Fruit fly (Drosophila melanogaster) whole organism, embryonic: ENCODE data around the gene eas.
A peak's percentile ranks its signal among the peaks of the same experiment; 100 is the strongest.

ENCODE experiments used
- Atf6 ChIP-seq: fragments of 200-800 bp; sonication (Bioruptor generic); IDR thresholded peaks from 2 replicates; pipeline ENCODE4 v1.3.6; 2022; ENCODE audit warnings: missing biosample characterization, missing genetic modification characterization
- CG11696 ChIP-seq: fragments of 200-800 bp; sonication (Bioruptor generic); IDR thresholded peaks from 2 replicates; pipeline ENCODE4 v1.3.6; 2022; ENCODE audit warnings: missing biosample characterization, missing genetic modification characterization
- CG12071 ChIP-seq: fragments of 200-800 bp; sonication (Bioruptor generic); optimal IDR thresholded peaks from 3 replicates; lab custom pipeline; 2018; ENCODE audit warnings: missing biosample characterization, mild to moderate bottlenecking, missing genetic modification characterization
- CG12299 ChIP-seq: fragments of 200-800 bp; sonication (Bioruptor generic); optimal IDR thresholded peaks from 2 replicates; lab custom pipeline; 2018; ENCODE audit warnings: missing biosample characterization, mild to moderate bottlenecking, missing genetic modification characterization
- CG12391 ChIP-seq: fragments of 200-800 bp; sonication (Bioruptor generic); optimal IDR thresholded peaks from 3 replicates; lab custom pipeline; 2018; ENCODE audit warnings: missing biosample characterization, mild to moderate bottlenecking, missing genetic modification characterization, moderate library complexity
- CG13624 ChIP-seq: fragments of 200-800 bp; sonication (Bioruptor generic); optimal IDR thresholded peaks from 2 replicates; lab custom pipeline; 2016; ENCODE audit warnings: missing biosample characterization, missing genetic modification characterization
- CG14667 ChIP-seq: fragments of 200-800 bp; sonication (Bioruptor generic); IDR thresholded peaks from 2 replicates; pipeline ENCODE4 v1.3.6; 2022; ENCODE audit warnings: missing biosample characterization, missing genetic modification characterization
- CG1603 ChIP-seq: fragments of 200-800 bp; sonication (Bioruptor generic); optimal IDR thresholded peaks from 2 replicates; lab custom pipeline; 2019; ENCODE audit warnings: missing biosample characterization, mild to moderate bottlenecking, missing genetic modification characterization, moderate library complexity
- CG30403 ChIP-seq: fragments of 200-800 bp; sonication (Bioruptor generic); optimal IDR thresholded peaks from 3 replicates; lab custom pipeline; 2016; ENCODE audit warnings: missing biosample characterization, missing genetic modification characterization
- CG31388 ChIP-seq: fragments of 200-800 bp; sonication (Bioruptor generic); optimal IDR thresholded peaks from 2 replicates; lab custom pipeline; 2016; ENCODE audit warnings: missing biosample characterization, missing genetic modification characterization
- CG34422 ChIP-seq: fragments of 200-800 bp; sonication (Bioruptor generic); IDR thresholded peaks from 3 replicates; pipeline ENCODE4 v1.3.6; 2022; ENCODE audit warnings: missing biosample characterization, missing genetic modification characterization
- CG4404 ChIP-seq: fragments of 200-800 bp; sonication (Bioruptor generic); IDR thresholded peaks from 2 replicates; pipeline ENCODE4 v1.3.6; 2022; ENCODE audit warnings: missing biosample characterization, missing genetic modification characterization
- CG6272 ChIP-seq: fragments of 200-800 bp; sonication (Bioruptor generic); IDR thresholded peaks from 2 replicates; pipeline ENCODE4 v1.3.6; 2022; ENCODE audit warnings: missing biosample characterization, missing genetic modification characterization
- CG6654 ChIP-seq: fragments of 200-800 bp; sonication (Bioruptor generic); optimal IDR thresholded peaks from 2 replicates; lab custom pipeline; 2017; ENCODE audit warnings: missing biosample characterization, mild to moderate bottlenecking, missing genetic modification characterization
- CG9727 ChIP-seq: fragments of 200-800 bp; sonication (Bioruptor generic); optimal IDR thresholded peaks from 3 replicates; lab custom pipeline; 2017; ENCODE audit warnings: missing biosample characterization, mild to moderate bottlenecking, missing genetic modification characterization
- CG9817 ChIP-seq: fragments of 200-800 bp; sonication (Bioruptor generic); optimal IDR thresholded peaks from 2 replicates; lab custom pipeline; 2018; ENCODE audit warnings: missing biosample characterization, mild to moderate bottlenecking, missing genetic modification characterization, moderate library complexity
- CkIIα-i1 ChIP-seq: fragments of 200-800 bp; sonication (Bioruptor generic); IDR thresholded peaks from 2 replicates; pipeline ENCODE4 v1.3.6; 2022; ENCODE audit warnings: missing biosample characterization, missing genetic modification characterization
- Dad ChIP-seq: fragments of 200-800 bp; sonication (Bioruptor generic); optimal IDR thresholded peaks from 3 replicates; lab custom pipeline; 2016; ENCODE audit warnings: missing biosample characterization, missing genetic modification characterization
- HLH3B ChIP-seq: fragments of 200-800 bp; sonication (Bioruptor generic); IDR thresholded peaks from 2 replicates; pipeline ENCODE4 v1.3.6; 2022; ENCODE audit warnings: missing biosample characterization, missing genetic modification characterization
- HLH54F ChIP-seq: fragments of 200-800 bp; sonication (Bioruptor generic); optimal IDR thresholded peaks from 3 replicates; lab custom pipeline; 2016; ENCODE audit warnings: missing biosample characterization, missing genetic modification characterization
- Hr78 ChIP-seq, 2 experiments: fragments of 200-800 bp in 1 of 2; fragments of >200 bp in 1 of 2; sonication (Bioruptor generic) in 1 of 2; optimal IDR thresholded peaks; 2 replicates each; lab custom pipeline; 2017 to 2019; ENCODE audit warnings: missing biosample characterization in 2 of 2, missing genetic modification characterization in 2 of 2, mild to moderate bottlenecking in 1 of 2, moderate library complexity in 1 of 2
- Meics ChIP-seq: fragments of 200-800 bp; sonication (Bioruptor generic); optimal IDR thresholded peaks from 2 replicates; lab custom pipeline; 2017; ENCODE audit warnings: missing biosample characterization, mild to moderate bottlenecking, missing genetic modification characterization
- Mes4 ChIP-seq: fragments of 200-800 bp; sonication (Bioruptor generic); optimal IDR thresholded peaks from 2 replicates; lab custom pipeline; 2016; ENCODE audit warnings: missing biosample characterization, missing genetic modification characterization
- Myb ChIP-seq: fragments of 200-800 bp; sonication (Bioruptor generic); optimal IDR thresholded peaks from 2 replicates; lab custom pipeline; 2016; ENCODE audit warnings: missing biosample characterization, missing genetic modification characterization
- Nf-YB ChIP-seq: fragments of 200-800 bp; sonication (Bioruptor generic); optimal IDR thresholded peaks from 3 replicates; lab custom pipeline; 2019; ENCODE audit warnings: missing biosample characterization, mild to moderate bottlenecking, missing genetic modification characterization, moderate library complexity
- Poxn ChIP-seq: fragments of 200-800 bp; sonication (Bioruptor generic); IDR thresholded peaks from 2 replicates; pipeline ENCODE4 v1.3.6; 2022; ENCODE audit warnings: missing biosample characterization, missing genetic modification characterization
- Sry-δ ChIP-seq: fragments of 200-800 bp; sonication (Bioruptor generic); optimal IDR thresholded peaks from 2 replicates; lab custom pipeline; 2016; ENCODE audit warnings: missing biosample characterization, missing genetic modification characterization
- Ssrp ChIP-seq: fragments of 200-800 bp; sonication (Bioruptor generic); optimal IDR thresholded peaks from 2 replicates; lab custom pipeline; 2018; ENCODE audit warnings: missing biosample characterization, mild to moderate bottlenecking, missing genetic modification characterization, moderate library complexity
- cad ChIP-seq: fragments of >200 bp; optimal IDR thresholded peaks from 2 replicates; lab custom pipeline; 2017; ENCODE audit warnings: missing biosample characterization, missing genetic modification characterization
- cas ChIP-seq: fragments of 200-800 bp; sonication (Bioruptor generic); IDR thresholded peaks from 2 replicates; pipeline ENCODE4 v1.3.6; 2022; ENCODE audit warnings: missing biosample characterization, missing genetic modification characterization
- chinmo ChIP-seq: fragments of 200-800 bp; sonication (Bioruptor generic); IDR thresholded peaks from 4 replicates; pipeline ENCODE4 v1.3.6; 2022; ENCODE audit warnings: missing biosample characterization, missing genetic modification characterization; ENCODE audit not compliant: partially characterized antibody
- da ChIP-seq: fragments of 200-800 bp; sonication (Bioruptor generic); optimal IDR thresholded peaks from 2 replicates; lab custom pipeline; 2016; ENCODE audit warnings: missing biosample characterization, missing genetic modification characterization
- danr ChIP-seq: fragments of 200-800 bp; sonication (Bioruptor generic); IDR thresholded peaks from 2 replicates; pipeline ENCODE4 v1.3.6; 2022; ENCODE audit warnings: missing biosample characterization, missing genetic modification characterization
- fru ChIP-seq: fragments of >200 bp; optimal IDR thresholded peaks from 2 replicates; lab custom pipeline; 2017
- her ChIP-seq: fragments of 200-800 bp; sonication (Bioruptor generic); optimal IDR thresholded peaks from 2 replicates; lab custom pipeline; 2016; ENCODE audit warnings: missing biosample characterization, missing genetic modification characterization
- lilli ChIP-seq: fragments of 200-800 bp; sonication (Bioruptor generic); optimal IDR thresholded peaks from 3 replicates; lab custom pipeline; 2016; ENCODE audit warnings: missing biosample characterization, missing genetic modification characterization
- lov ChIP-seq, 2 experiments: fragments of 200-800 bp in 1 of 2; fragments of >200 bp in 1 of 2; sonication (Bioruptor generic) in 1 of 2; IDR thresholded peaks in 1 of 2; optimal IDR thresholded peaks in 1 of 2; 2 replicates in 1 of 2; 3 replicates in 1 of 2; pipeline versions ENCODE4 v1.3.6 to Lab custom; 2017 to 2022; ENCODE audit warnings: missing biosample characterization in 1 of 2, missing genetic modification characterization in 1 of 2
- maf-S ChIP-seq: fragments of 200-800 bp; sonication (Bioruptor generic); optimal IDR thresholded peaks from 2 replicates; lab custom pipeline; 2016; ENCODE audit warnings: missing biosample characterization, missing genetic modification characterization
- nmo ChIP-seq: fragments of 200-800 bp; sonication (Bioruptor generic); optimal IDR thresholded peaks from 2 replicates; lab custom pipeline; 2018; ENCODE audit warnings: missing biosample characterization, mild to moderate bottlenecking, missing genetic modification characterization, moderate library complexity
- pan ChIP-seq, 4 experiments: fragments of >200 bp in 3 of 4; fragments of 200-800 bp in 1 of 4; sonication (Bioruptor generic) in 1 of 4; optimal IDR thresholded peaks in 3 of 4; IDR thresholded peaks in 1 of 4; 2 replicates each; pipeline versions ENCODE4 v1.3.6 to Lab custom; 2017 to 2022; ENCODE audit warnings: missing biosample characterization in 2 of 4, missing genetic modification characterization in 2 of 4, mixed read lengths in 1 of 4
- row ChIP-seq: fragments of 200-800 bp; sonication (Bioruptor generic); IDR thresholded peaks from 3 replicates; pipeline ENCODE4 v1.3.6; 2022; ENCODE audit warnings: missing biosample characterization, missing genetic modification characterization
- shn ChIP-seq: fragments of 200-800 bp; sonication (Bioruptor generic); optimal IDR thresholded peaks from 3 replicates; lab custom pipeline; 2016; ENCODE audit warnings: missing biosample characterization, missing genetic modification characterization
- sima ChIP-seq: fragments of 200-800 bp; sonication (Bioruptor generic); optimal IDR thresholded peaks from 2 replicates; lab custom pipeline; 2016; ENCODE audit warnings: missing biosample characterization, missing genetic modification characterization
- so ChIP-seq: fragments of 200-800 bp; sonication (Bioruptor generic); IDR thresholded peaks from 3 replicates; pipeline ENCODE4 v1.3.6; 2022; ENCODE audit warnings: missing biosample characterization, missing genetic modification characterization
- ssp ChIP-seq: fragments of 200-800 bp; sonication (Bioruptor generic); IDR thresholded peaks from 2 replicates; pipeline ENCODE4 v1.3.6; 2022; ENCODE audit warnings: missing biosample characterization, missing genetic modification characterization
- stc ChIP-seq: fragments of 200-800 bp; sonication (Bioruptor generic); IDR thresholded peaks from 2 replicates; pipeline ENCODE4 v1.3.6; 2022; ENCODE audit warnings: missing biosample characterization, missing genetic modification characterization
- tap ChIP-seq: fragments of 200-800 bp; optimal IDR thresholded peaks from 3 replicates; lab custom pipeline; 2019; ENCODE audit warnings: missing biosample characterization, mild to moderate bottlenecking, missing genetic modification characterization, moderate library complexity
- twi ChIP-seq: fragments of 200-800 bp; optimal IDR thresholded peaks from 2 replicates; lab custom pipeline; 2019; ENCODE audit warnings: missing biosample characterization, mild to moderate bottlenecking, missing genetic modification characterization, moderate library complexity
- tx ChIP-seq: fragments of 200-800 bp; sonication (Bioruptor generic); optimal IDR thresholded peaks from 2 replicates; lab custom pipeline; 2016; ENCODE audit warnings: missing biosample characterization, missing genetic modification characterization

Gene eas

DNA sequence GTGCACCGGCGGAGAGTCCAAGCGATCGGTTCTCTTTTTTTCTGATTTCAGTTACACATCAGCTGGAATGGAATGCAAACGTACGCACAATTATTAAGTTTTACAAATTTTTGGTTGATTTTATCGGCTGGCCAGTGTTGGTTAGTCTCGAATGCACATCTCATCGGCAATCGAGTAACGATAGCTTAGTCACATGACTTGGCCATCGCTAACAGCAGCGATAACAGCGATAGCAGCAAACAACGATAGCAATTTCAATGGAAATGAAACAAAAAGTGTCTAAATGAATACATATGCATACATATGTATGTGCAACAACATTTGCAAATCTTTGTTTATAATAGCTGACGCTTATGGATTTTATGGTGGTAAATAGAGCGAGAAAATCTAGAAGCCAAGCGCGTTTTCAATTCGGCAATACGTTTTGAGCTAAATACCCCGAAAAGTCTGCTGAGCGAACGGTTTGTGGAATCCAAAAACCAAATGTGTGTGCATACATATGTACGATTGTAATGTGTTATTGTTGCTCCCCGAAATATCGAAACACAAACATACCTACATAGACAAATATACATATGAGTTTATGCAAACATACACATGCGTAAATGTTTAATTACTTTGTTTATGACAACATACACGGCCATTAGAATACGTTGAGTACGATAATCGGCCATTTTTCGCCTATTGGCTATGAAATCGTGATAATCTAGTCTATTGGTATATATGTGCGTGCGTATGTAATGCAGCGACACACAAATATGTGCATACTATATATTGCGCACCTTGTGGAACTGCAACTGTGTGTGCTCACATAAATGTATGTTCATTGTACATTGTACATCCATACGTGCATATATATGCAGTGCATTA is 18.5 kb downstream of the eas start, which contains the start of gene CG3632 (continued):
- TF ChIP-seq CkIIα-i1 (GFP tag; lab: Robert Waterston, UW) (no peak), CG13624 (GFP tag; lab: Kevin White, UChicago) (peak; percentile 56), Nf-YB (GFP tag; lab: Kevin White, UChicago) (no peak), nmo (GFP tag; lab: Kevin White, UChicago) (no peak), so (GFP tag; lab: Robert Waterston, UW) (0 out of 3 replicates have a peak, but pooled peaks have one; percentile 11), CG4404 (GFP tag; lab: Robert Waterston, UW) (no peak), CG12299 (tag; lab: Kevin White, UChicago) (no peak), lov (optimal IDR thresholded peaks at IDR 0.05; lab: Kevin White, UChicago) (no peak), lov (GFP tag; IDR thresholded peaks at IDR 0.05; lab: Robert Waterston, UW) (no peak), lilli (GFP tag; lab: Kevin White, UChicago) (peak; percentile 77), stc (no peak), tx (peak; percentile 3), CG34422 (0 out of 3 replicates have a peak, but pooled peaks have one; percentile 10), da (GFP tag; lab: Kevin White, UChicago) (no peak), CG6272 (GFP tag; lab: Robert Waterston, UW) (peak; percentile 50), Hr78 (GFP tag; optimal IDR thresholded peaks at IDR 0.05; lab: Kevin White, UChicago) (no peak), Sry-δ (GFP tag; lab: Kevin White, UChicago) (peak; percentile 94), pan (optimal IDR thresholded peaks at IDR 0.05; lab: Kevin White, UChicago) (no peak), pan (GFP tag; optimal IDR thresholded peaks at IDR 0.05 in 1 of 2, IDR thresholded peaks at IDR 0.05 in 1 of 2) (no peak), CG1603 (tag; lab: Kevin White, UChicago) (peak; percentile 77), maf-S (peak; percentile 40), Ssrp (no peak), CG12071 (GFP tag; lab: Kevin White, UChicago) (no peak), twi (no peak), HLH3B (no peak), shn (peak; percentile 1), Myb (GFP tag; lab: Kevin White, UChicago) (peak; percentile 54), CG9727 (GFP tag; lab: Kevin White, UChicago) (peak; percentile 7), Mes4 (GFP tag; lab: Kevin White, UChicago) (no peak), CG11696 (GFP tag; lab: Robert Waterston, UW) (no peak), fru (lab: Kevin White, UChicago) (no peak), cas (no peak), CG9817 (tag; lab: Kevin White, UChicago) (no peak), CG30403 (peak; percentile 48), cad (GFP tag; lab: Kevin White, UChicago) (no peak), HLH54F (peak; percentile 66), CG6654 (GFP tag; lab: Kevin White, UChicago) (no peak), row (GFP tag; lab: Robert Waterston, UW) (peak; percentile 46), Atf6 (GFP tag; lab: Robert Waterston, UW) (no peak; the same call in 1 of the 2 replicates), her (GFP tag; lab: Kevin White, UChicago) (peak; percentile 61), ssp (GFP tag; lab: Robert Waterston, UW) (peak; percentile 30; the same call in 1 of the 2 replicates), Poxn (GFP tag; lab: Robert Waterston, UW) (no peak), tap (tag; lab: Kevin White, UChicago) (no peak), Meics (no peak), danr (GFP tag; lab: Robert Waterston, UW) (no peak), CG12391 (tag; lab: Kevin White, UChicago) (no peak), CG31388 (GFP tag; lab: Kevin White, UChicago) (no peak), chinmo (GFP tag; lab: Robert Waterston, UW) (peak; percentile 88; the same call in 3 of the 4 replicates), CG14667 (GFP tag; lab: Robert Waterston, UW) (no peak), Dad (GFP tag; lab: Kevin White, UChicago) (peak; percentile 55), sima (no peak)
